Worm (Caenorhabditis elegans) whole organism, young adult: Measurements from ENCODE around the gene gst-44.

ENCODE experiments used
- B0035.1 ChIP-seq: sonication (generic microtip); optimal IDR thresholded peaks from 2 replicates; lab custom pipeline; 2016; ENCODE audit warnings: missing genetic modification characterization, mild to moderate bottlenecking, missing compliant biosample characterization, missing genotype, missing genetic modification reagents
- dpff-1 ChIP-seq: sonication (generic microtip); optimal IDR thresholded peaks from 2 replicates; lab custom pipeline; 2017; ENCODE audit warnings: mild to moderate bottlenecking, missing genetic modification characterization, missing compliant biosample characterization
- rcor-1 ChIP-seq: fragments of 200-800 bp; sonication (Bioruptor generic); IDR thresholded peaks from 2 replicates; pipeline ENCODE4 v1.3.6; 2022; ENCODE audit warnings: missing genetic modification reagents, missing genetic modification characterization, missing compliant biosample characterization

- TF ChIP-seq rcor-1 (GFP tag; lab: Robert Waterston, UW) = peak; percentile 70
- no peak for TF ChIP-seq B0035.1 (tag; lab: Kevin White, UChicago)
- TF ChIP-seq dpff-1 (tag; lab: Kevin White, UChicago) = no peak
These were observed 10.8 kb downstream of the gst-44 start, which contains the start of gene F13A7.14 for ce11 chrV:16401519-16401918.
